Fruit fly (Drosophila melanogaster) S2 (cell line): ENCODE measurements around the gene CG5913.

Source experiments
- CG8478 ChIP-seq: fragments of >200 bp; optimal IDR thresholded peaks from 2 replicates; lab custom pipeline; 2018
- CTCF ChIP-seq, 2 experiments: fragments of >200 bp; optimal IDR thresholded peaks; 2 replicates each; lab custom pipeline; 2018

The CG5913 gene

DNA sequence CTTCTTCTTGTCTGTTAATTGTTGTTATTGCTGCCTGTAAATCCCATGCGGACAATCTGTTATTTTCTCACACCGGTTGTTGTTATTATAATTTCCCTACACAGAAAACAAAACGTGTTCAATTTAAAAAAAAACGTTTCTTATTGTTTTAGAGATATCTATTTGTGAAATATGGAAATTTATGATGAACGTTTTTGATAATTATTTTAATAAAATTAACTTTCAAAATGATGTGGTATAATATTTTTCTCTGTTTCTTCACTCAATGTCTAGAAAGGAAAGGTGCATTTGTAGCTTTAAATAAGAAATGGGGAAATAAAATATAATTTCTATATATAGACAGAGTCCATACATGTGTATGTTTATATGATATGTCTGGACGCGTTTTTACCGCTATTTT is 9.0 kb upstream of the CG5913 start:
- no peak for TF ChIP-seq CTCF (optimal IDR thresholded peaks at IDR 0.05; lab: Kevin White, UChicago)
- no peak for TF ChIP-seq CG8478 (lab: Kevin White, UChicago)

DNA sequence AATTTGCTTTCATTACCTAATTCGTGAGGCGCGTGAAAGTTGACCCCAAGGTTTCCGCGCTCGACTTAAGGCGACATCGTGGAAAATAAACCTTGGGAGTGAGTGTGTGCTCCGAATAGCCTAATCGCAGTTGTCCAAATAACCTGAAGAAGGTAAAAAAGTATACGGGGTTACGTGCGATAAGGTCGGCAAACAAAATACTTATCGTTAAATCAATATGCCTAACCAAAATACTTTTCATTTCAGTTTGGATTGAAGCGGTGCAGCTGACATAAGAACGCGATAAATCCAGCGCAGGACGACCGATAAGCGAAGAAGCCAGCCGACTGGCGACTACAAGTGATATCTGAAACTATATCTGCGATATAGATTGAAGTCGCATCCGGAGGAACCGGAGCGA is 8.2 kb upstream of the CG5913 start:
- TF ChIP-seq CTCF (optimal IDR thresholded peaks at IDR 0.05; lab: Kevin White, UChicago) (no peak), CG8478 (lab: Kevin White, UChicago) (no peak)

DNA sequence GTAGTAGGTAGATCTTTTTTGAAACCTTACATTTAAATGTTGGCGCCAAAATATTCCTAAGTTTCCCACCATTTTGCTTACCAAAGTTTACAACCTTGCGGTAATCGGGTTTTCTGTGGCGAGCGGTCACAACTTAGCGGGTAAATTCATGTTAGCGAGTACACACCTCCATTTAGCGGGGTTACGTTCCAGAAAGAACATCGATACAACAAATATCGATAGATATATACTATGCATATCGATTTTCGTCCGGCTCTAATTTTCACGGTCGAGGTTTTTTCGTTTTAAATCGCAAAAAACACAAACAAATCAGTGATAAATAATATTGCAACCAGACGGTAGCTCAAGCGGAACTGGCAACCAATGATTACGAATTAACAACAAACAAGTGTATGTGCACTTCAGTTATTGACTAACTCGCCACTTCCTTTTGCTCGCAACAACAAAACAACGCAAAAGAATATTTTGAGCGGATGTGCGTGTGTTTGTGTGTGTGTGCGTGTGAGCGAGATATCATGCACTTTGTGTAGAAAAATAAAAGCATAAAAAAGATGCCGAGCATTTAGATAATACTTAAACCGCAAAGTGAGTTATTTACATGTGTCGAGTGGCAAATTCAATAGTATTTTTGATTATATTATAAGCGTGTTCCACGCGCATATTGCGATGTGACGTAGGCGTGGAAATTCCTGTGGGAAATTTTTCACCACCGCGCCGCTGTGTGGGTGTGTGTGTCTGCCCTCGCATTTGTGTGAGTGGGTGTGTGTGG is 4.8 kb upstream of the CG5913 start, which contains the start of gene Lnk:
TSS of gene Lnk (plus strand) at position 236 of the 769 bp plus-strand sequence.
- TF ChIP-seq CTCF (optimal IDR thresholded peaks at IDR 0.05; lab: Kevin White, UChicago) (peak; percentile 67 to 78), CG8478 (lab: Kevin White, UChicago) (peak; percentile 66)

DNA sequence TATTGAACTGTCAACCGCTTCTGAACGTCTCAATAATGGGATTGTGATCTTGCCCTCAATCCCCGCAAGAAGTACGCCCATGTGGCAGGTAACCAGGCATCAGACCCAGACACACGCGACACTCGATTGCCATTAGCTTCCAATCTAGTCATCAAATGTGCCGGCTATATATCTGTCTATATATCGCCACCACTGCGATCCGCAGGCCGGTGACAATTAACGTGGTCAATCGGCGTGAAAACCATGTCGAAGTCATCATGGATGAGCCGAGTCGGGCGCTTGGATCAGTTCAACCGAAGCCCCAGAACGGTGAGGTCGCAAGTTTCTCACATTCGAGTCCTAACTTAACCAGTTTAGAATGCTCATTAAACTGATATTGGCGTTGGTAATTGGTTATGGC is 2.2 kb downstream of the CG5913 start, which contains the start of gene Sodq:
TSS of gene Sodq (plus strand) at position 301 of the 400 bp plus-strand sequence.
- TF ChIP-seq CG8478 (lab: Kevin White, UChicago) (no peak), CTCF (optimal IDR thresholded peaks at IDR 0.05; lab: Kevin White, UChicago) (no peak)

DNA sequence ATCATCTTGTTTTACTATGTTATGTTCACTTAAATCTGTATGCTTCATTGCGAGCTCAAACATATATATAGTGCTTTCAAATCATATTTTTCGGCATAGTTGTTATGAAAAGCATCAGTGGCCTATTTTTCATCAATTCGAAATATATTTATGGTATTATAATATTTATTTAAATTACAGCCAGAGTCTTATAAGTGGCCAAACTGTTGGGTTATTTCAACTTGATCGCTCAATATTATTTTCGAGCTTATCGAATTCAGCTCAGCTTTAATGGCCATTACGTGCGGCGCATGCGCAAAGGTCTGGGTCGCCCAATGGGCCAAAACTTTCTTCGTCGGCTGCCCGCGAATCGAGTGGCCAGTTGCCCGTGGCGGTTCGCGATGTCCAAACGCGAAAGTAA is 3.9 kb downstream of the CG5913 start, which contains the start of gene Mco3:
TSS of gene Mco3 (plus strand) at position 301 of the 400 bp plus-strand sequence.
- TF ChIP-seq CTCF (optimal IDR thresholded peaks at IDR 0.05; lab: Kevin White, UChicago) (no peak), CG8478 (lab: Kevin White, UChicago) (no peak)

DNA sequence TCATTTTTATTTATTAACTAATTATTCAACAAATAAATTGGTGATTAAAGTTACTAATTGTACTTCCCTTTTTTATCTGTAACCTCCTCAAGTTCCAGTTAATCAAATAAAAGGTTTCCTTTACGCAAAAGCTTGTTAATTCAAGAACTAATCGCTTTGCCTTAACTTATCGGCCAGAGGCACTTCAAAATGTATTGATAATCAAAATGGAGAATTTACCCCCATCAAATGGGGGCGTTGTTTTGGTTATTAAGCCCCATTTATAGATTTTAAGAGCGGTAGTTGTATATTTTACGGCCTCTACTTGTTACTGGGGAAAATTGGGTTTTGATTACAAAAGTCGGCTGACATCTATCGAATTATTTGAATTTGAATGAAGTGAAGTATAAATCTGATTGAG is 6.4 kb downstream of the CG5913 start, which contains the start of gene CG31091:
TSS of gene CG31091 (plus strand) at position 214 of the 400 bp plus-strand sequence.
- TF ChIP-seq CG8478 (lab: Kevin White, UChicago) (no peak), CTCF (optimal IDR thresholded peaks at IDR 0.05; lab: Kevin White, UChicago) (no peak)

DNA sequence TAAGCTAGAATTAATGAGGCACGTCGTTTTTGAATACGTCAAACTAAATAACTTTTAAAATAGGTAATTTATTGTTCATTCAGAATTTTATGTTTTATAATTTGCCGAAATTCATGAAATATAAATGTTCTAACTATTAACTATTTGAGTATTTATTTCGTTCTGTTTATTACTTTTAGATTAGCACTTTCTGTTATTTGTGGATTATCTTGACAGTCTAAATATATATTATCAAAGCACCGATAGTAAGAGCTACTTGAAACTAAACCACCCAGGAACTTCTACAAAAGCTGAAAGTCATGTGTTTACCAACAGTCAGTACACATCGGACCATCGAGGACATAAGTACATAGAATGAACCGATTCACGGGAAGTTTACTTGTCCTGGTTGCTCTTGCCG is 9.0 kb downstream of the CG5913 start, which contains the start of gene CG31089:
TSS of gene CG31089 (plus strand) at position 301 of the 400 bp plus-strand sequence.
- TF ChIP-seq CG8478 (lab: Kevin White, UChicago) (no peak), CTCF (optimal IDR thresholded peaks at IDR 0.05; lab: Kevin White, UChicago) (no peak)

DNA sequence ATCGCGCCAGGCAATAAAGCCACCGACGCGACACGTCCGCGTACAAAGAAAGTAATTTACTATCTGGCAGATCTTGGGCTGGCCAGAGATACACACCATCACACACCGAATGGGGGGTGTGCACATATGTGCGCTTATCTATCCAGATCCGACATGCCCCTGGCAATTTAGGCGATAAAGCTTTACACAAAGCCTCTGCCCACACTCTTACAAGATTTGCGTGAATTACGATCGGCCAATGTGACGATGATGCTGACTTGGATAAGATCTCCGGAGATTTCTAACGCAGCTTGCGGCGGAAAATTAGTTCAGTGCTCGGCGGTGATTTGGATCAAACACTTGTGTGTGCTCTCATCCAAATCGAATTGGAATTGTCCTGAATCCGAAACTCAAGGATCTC is 13.4 kb downstream of the CG5913 start, which contains the start of gene kumpel:
TSS of gene kumpel (plus strand) at position 301 of the 400 bp plus-strand sequence.
- TF ChIP-seq CTCF (optimal IDR thresholded peaks at IDR 0.05; lab: Kevin White, UChicago) (no peak), CG8478 (lab: Kevin White, UChicago) (no peak)

DNA sequence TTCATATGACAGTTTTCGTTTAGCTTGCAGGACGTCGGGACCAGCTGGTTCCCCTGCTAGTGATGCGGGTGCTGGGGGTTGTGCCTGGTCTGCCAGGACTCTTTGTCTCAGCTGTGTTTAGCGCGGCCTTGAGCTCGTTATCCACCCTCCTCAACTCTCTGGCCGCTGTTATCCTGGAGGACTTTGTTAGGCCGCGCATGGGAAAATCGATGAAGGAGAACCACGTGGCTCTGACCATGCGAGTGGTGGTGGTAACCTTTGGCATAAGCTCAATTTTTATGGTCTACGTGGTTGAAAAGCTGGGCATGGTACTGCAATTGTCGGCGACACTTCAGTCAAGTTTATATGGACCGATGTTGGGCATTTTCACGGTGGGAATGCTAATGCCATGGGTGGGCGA is 26.6 kb downstream of the CG5913 start:
- TF ChIP-seq CTCF (optimal IDR thresholded peaks at IDR 0.05; lab: Kevin White, UChicago) (no peak), CG8478 (lab: Kevin White, UChicago) (no peak)

DNA sequence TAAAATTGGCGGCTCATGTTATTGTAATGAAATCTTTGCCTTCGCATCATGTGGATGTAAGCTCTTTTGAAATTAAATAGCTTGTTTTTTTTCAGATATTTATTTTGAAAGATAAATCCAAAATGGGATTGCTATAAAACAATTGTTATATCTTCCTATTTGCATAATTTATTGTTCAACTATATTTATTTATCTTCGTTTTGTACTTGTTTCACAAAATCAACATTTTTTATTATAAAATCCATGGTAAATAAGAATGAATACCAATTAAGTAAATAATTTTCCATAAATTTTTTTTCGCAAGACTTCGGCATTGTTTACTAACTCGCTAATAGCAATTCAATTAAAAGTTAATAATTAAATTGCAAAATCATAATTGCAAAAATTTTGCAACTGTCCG is 29.2 kb downstream of the CG5913 start, which contains the start of gene CG14546:
TSS of gene CG14546 (minus strand) at position 101 of the 400 bp plus-strand sequence.
- no peak for TF ChIP-seq CG8478 (lab: Kevin White, UChicago)
- TF ChIP-seq CTCF (optimal IDR thresholded peaks at IDR 0.05; lab: Kevin White, UChicago) = no peak

DNA sequence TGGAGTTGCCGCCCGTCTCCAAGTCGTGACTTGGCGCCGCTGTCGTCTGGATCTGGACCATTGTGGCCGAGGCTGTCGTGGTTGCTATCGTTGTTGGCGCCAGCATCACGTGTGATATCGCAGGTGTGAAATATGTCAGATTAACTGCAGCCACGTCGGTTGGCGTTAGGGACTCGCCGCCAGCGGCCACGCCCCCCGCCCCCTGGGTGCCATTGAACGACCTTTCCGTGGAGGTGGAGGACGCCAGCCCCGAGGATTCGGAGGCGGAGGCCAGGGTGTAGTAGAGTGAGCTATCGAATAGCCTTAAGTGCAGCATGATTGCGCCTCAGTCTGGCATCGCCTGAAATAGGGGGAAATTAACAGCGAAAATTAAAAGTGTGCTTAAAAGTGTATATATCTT is 48.0 kb downstream of the CG5913 start:
- TF ChIP-seq CG8478 (lab: Kevin White, UChicago) (no peak), CTCF (optimal IDR thresholded peaks at IDR 0.05; lab: Kevin White, UChicago) (no peak)
